Fruit fly (Drosophila melanogaster): Measurements from ENCODE around the gene Gnmt.

DNA sequence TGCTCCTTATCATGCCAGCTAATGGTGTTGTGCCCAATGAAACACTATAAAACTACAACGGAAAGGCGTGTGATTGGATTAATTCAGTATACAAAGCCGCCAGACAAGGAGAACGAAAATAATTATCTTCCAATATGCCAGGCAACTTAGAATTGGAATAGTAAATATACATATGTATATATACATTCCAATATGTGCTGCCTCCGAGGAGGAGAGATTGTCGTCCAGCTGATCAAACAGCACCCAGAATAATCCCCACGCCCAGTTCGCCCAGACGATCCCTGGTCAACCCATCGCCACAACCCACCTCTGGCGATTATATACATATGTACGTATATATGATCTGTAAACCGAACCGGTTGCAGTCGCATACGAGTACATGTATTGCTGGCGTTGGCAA, 26.8 kb downstream of the Gnmt start:
- TF ChIP-seq CG11617 (GFP tag; optimal IDR thresholded peaks at IDR 0.05) (no peak), Clk (GFP tag; optimal IDR thresholded peaks at IDR 0.05) (no peak), CG7045 (GFP tag; optimal IDR thresholded peaks at IDR 0.05) (no peak), CG33017 (tag; optimal IDR thresholded peaks at IDR 0.05) (no peak), Crg-1 (GFP tag; optimal IDR thresholded peaks at IDR 0.05) (no peak), cic (GFP tag; optimal IDR thresholded peaks at IDR 0.05) (no peak), CG14711 (tag; optimal IDR thresholded peaks at IDR 0.05) (no peak), kay (GFP tag; ENCODE audit: borderline replicate concordance) (no peak), Hr96 (GFP tag; optimal IDR thresholded peaks at IDR 0.05) (no peak)

Measured in whole organism, adult.